Fruit fly (Drosophila melanogaster): Measurements from ENCODE around the gene Pgant5.
A peak's percentile ranks its signal among the peaks of the same experiment; 100 is the strongest.

Gene Pgant5

DNA sequence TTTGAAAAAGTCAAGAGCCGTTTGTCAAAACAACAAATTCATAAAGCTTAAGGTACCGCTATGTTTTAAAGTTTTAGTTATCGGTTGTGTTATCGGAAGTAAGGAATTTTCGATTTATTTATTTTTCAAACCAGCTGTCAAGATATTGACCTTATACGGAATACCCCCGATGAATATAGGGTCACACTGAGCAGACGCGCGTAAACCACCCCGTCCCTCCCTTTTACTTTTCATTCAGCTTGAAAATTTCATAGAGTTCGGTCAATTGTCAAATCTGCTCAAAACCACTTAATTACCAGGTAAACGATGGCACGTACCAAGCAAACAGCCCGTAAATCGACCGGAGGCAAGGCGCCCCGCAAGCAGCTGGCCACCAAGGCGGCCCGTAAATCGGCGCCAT is 38.4 kb downstream of the Pgant5 start, which contains the start of the genes CG14036 and His3.3A (continued):
- TF ChIP-seq CG30403 (GFP tag; optimal IDR thresholded peaks at IDR 0.05), result no peak
- peak; percentile 6 for TF ChIP-seq bab2 (GFP tag; optimal IDR thresholded peaks at IDR 0.05)
- TF ChIP-seq Scr (GFP tag; IDR thresholded peaks at IDR 0.05; ENCODE audit: partially characterized antibody), result peak; percentile 55
- peak; percentile 18 for TF ChIP-seq CG11504 (tag; optimal IDR thresholded peaks at IDR 0.05)
- no peak for TF ChIP-seq CG4360 (GFP tag; IDR thresholded peaks at IDR 0.05)
- no peak for TF ChIP-seq ATbp (GFP tag; optimal IDR thresholded peaks at IDR 0.05)
- TF ChIP-seq CG1233 (GFP tag; optimal IDR thresholded peaks at IDR 0.05), result no peak
- TF ChIP-seq CG1647 (GFP tag; optimal IDR thresholded peaks at IDR 0.05), result no peak
- TF ChIP-seq row (GFP tag; IDR thresholded peaks at IDR 0.05), result peak; percentile 51; the same call in 2 of the 3 replicates
- TF ChIP-seq HLH54F (GFP tag; optimal IDR thresholded peaks at IDR 0.05), result peak; percentile 12
- peak; percentile 75; the same call in 2 of the 3 replicates for TF ChIP-seq CG34422 (GFP tag; IDR thresholded peaks at IDR 0.05)
- no peak for TF ChIP-seq CG10462 (GFP tag; optimal IDR thresholded peaks at IDR 0.05)
- no peak for TF ChIP-seq p53 (GFP tag; optimal IDR thresholded peaks at IDR 0.05)
- no peak for TF ChIP-seq CG4404 (GFP tag; IDR thresholded peaks at IDR 0.05)
- peak; percentile 6 for TF ChIP-seq CG17802 (tag; optimal IDR thresholded peaks at IDR 0.05)
- peak; percentile 74 for TF ChIP-seq ssp (GFP tag; IDR thresholded peaks at IDR 0.05)
- TF ChIP-seq sim (GFP tag; IDR thresholded peaks at IDR 0.05), result no peak
- no peak for TF ChIP-seq CG17612 (GFP tag; IDR thresholded peaks at IDR 0.05)
- TF ChIP-seq CG30020 (tag; optimal IDR thresholded peaks at IDR 0.05), result peak; percentile 92
- peak; percentile 70; the same call in 2 of the 3 replicates for TF ChIP-seq CG6791 (GFP tag; IDR thresholded peaks at IDR 0.05; ENCODE audit: partially characterized antibody)
- TF ChIP-seq pb (GFP tag; optimal IDR thresholded peaks at IDR 0.05), result no peak
- peak; percentile 23 for TF ChIP-seq CG15601 (tag; optimal IDR thresholded peaks at IDR 0.05)
- TF ChIP-seq lab (GFP tag; optimal IDR thresholded peaks at IDR 0.05), result peak; percentile 35
- TF ChIP-seq CG12659 (GFP tag; optimal IDR thresholded peaks at IDR 0.05), result peak; percentile 64
- TF ChIP-seq Rfx (GFP tag; IDR thresholded peaks at IDR 0.05), result peak; percentile 42
- peak; percentile 24 for TF ChIP-seq jumu (GFP tag; optimal IDR thresholded peaks at IDR 0.05)
- no peak for TF ChIP-seq CG10274 (GFP tag; optimal IDR thresholded peaks at IDR 0.05)
- peak; percentile 42 for TF ChIP-seq CG10431 (GFP tag; optimal IDR thresholded peaks at IDR 0.05)
- no peak for TF ChIP-seq tgo (GFP tag; IDR thresholded peaks at IDR 0.05)
- TF ChIP-seq fru (optimal IDR thresholded peaks at IDR 0.05), result no peak
- TF ChIP-seq CG11695 (GFP tag; IDR thresholded peaks at IDR 0.05), result 0 out of 3 replicates have a peak, but pooled peaks have one; percentile 11
- no peak for TF ChIP-seq gro (GFP tag; optimal IDR thresholded peaks at IDR 0.05)
- TF ChIP-seq Stat92E (GFP tag; optimal IDR thresholded peaks at IDR 0.05), result no peak
- peak; percentile 41; the same call in 1 of the 2 replicates for TF ChIP-seq E2f1 (GFP tag; IDR thresholded peaks at IDR 0.05)
- peak; percentile 87 for TF ChIP-seq Med (GFP tag)
- TF ChIP-seq CG7372 (GFP tag; IDR thresholded peaks at IDR 0.05), result no peak
- TF ChIP-seq amos (GFP tag; IDR thresholded peaks at IDR 0.05; ENCODE audit: partially characterized antibody), result peak; percentile 64; the same call in 1 of the 2 replicates
- TF ChIP-seq phol (tag; optimal IDR thresholded peaks at IDR 0.05), result no peak
- peak; percentile 33 for TF ChIP-seq CTCF (GFP tag; optimal IDR thresholded peaks at IDR 0.05)
- TF ChIP-seq CG16815 (GFP tag; optimal IDR thresholded peaks at IDR 0.05), result no peak
- TF ChIP-seq CG17359 (tag; optimal IDR thresholded peaks at IDR 0.05), result no peak
- peak; percentile 1 for TF ChIP-seq CG7928 (GFP tag; optimal IDR thresholded peaks at IDR 0.05)
- peak; percentile 56 for TF ChIP-seq CG17186 (GFP tag; optimal IDR thresholded peaks at IDR 0.05)
- TF ChIP-seq CG2712 (tag; optimal IDR thresholded peaks at IDR 0.05), result peak; percentile 46
- no peak for TF ChIP-seq TFAM (GFP tag; optimal IDR thresholded peaks at IDR 0.05)
- no peak for TF ChIP-seq Poxn (GFP tag; IDR thresholded peaks at IDR 0.05)
- TF ChIP-seq sob (GFP tag; IDR thresholded peaks at IDR 0.05), result 0 out of 2 replicates have a peak, but pooled peaks have one; percentile 22
- TF ChIP-seq Dad (GFP tag; optimal IDR thresholded peaks at IDR 0.05), result peak; percentile 41
- TF ChIP-seq Bgb (GFP tag; IDR thresholded peaks at IDR 0.05; ENCODE audit: partially characterized antibody), result peak; percentile 75
- 0 out of 3 replicates have a peak, but pooled peaks have one; percentile 41 for TF ChIP-seq mld (GFP tag; IDR thresholded peaks at IDR 0.05; ENCODE audit: partially characterized antibody)
- TF ChIP-seq org-1 (GFP tag; optimal IDR thresholded peaks at IDR 0.05), result no peak
